Fruit fly (Drosophila melanogaster) whole organism: ENCODE results near the gene Rpp14b.

Source experiments
- CG8478 ChIP-seq: fragments of >200 bp; optimal IDR thresholded peaks from 2 replicates; lab custom pipeline; 2018; ENCODE audit warnings: inconsistent platforms
- Dll ChIP-seq: fragments of >200 bp; optimal IDR thresholded peaks from 2 replicates; lab custom pipeline; 2017
- EcR ChIP-seq, 2 experiments: fragments of >200 bp; optimal IDR thresholded peaks; 2 replicates each; lab custom pipeline; 2017; ENCODE audit warnings: missing biosample characterization in 2 of 2, missing genetic modification characterization in 2 of 2, missing genetic modification reagents in 2 of 2
- pan ChIP-seq: fragments of >200 bp; optimal IDR thresholded peaks from 2 replicates; lab custom pipeline; 2017
- psq ChIP-seq: fragments of >200 bp; optimal IDR thresholded peaks from 2 replicates; lab custom pipeline; 2017
- usp ChIP-seq: fragments of >200 bp; optimal IDR thresholded peaks from 2 replicates; lab custom pipeline; 2017; ENCODE audit warnings: missing biosample characterization, missing genetic modification characterization, mixed read lengths

Gene Rpp14b

dm6 chr3R:30100325-30100975 is 44.7 kb downstream of the Rpp14b start:
- TF ChIP-seq CG8478 (no peak), psq (lab: Kevin White, UChicago) (no peak), usp (GFP tag; lab: Kevin White, UChicago) (no peak), Dll (lab: Kevin White, UChicago) (no peak), pan (lab: Kevin White, UChicago) (no peak), EcR (GFP tag; optimal IDR thresholded peaks at IDR 0.05; lab: Kevin White, UChicago) (no peak)

DNA sequence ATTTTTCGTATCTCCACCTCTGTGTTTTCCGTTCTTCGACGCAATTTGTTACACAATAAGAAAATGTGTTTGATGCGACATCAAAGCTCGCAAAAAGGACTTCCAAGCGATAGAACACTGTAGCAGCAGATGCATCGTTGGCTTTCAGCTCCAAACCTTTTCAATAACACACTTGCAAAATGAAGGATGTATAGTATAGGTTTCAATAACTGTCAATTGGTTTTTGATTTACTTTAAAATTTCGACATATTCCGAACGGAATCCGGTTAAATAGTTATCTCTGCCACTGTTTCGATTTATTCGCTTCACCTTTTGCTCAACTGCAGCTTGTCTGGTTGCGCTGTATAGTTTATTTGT is 45.2 kb downstream of the Rpp14b start:
- TF ChIP-seq CG8478, result no peak
- no peak for TF ChIP-seq usp (GFP tag; lab: Kevin White, UChicago)
- TF ChIP-seq psq (lab: Kevin White, UChicago), result no peak
- TF ChIP-seq EcR (GFP tag; optimal IDR thresholded peaks at IDR 0.05; lab: Kevin White, UChicago), result no peak
- TF ChIP-seq pan (lab: Kevin White, UChicago), result no peak
- no peak for TF ChIP-seq Dll (lab: Kevin White, UChicago)

DNA sequence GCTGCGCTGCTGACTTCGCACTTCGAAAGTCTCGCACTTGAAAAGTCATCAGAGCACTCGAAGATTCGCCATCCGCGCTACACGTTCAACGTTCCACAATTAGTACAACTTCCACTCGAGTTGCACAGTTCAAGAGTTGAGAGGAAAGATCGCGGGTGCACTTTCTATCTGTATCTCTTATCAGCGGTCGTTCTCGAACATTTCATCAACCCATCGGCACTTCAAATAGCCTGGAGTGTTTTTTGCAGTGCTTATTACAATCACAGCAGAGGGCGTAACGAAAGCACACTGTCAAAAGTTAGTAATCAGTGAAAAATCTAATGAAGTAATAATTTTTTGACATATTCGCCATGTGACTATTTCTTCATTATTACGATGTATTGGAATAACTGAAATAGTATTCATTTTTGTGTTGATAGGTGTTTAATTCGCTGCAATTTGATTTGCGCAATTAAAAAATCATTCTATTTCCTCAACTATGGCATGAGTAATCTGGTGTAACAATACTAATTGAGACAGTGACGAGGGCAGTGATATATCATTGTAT is 45.7 kb downstream of the Rpp14b start:
- no peak for TF ChIP-seq CG8478
- TF ChIP-seq psq (lab: Kevin White, UChicago), result no peak
- no peak for TF ChIP-seq pan (lab: Kevin White, UChicago)
- no peak for TF ChIP-seq Dll (lab: Kevin White, UChicago)
- no peak for TF ChIP-seq EcR (GFP tag; optimal IDR thresholded peaks at IDR 0.05; lab: Kevin White, UChicago)
- no peak for TF ChIP-seq usp (GFP tag; lab: Kevin White, UChicago)

DNA sequence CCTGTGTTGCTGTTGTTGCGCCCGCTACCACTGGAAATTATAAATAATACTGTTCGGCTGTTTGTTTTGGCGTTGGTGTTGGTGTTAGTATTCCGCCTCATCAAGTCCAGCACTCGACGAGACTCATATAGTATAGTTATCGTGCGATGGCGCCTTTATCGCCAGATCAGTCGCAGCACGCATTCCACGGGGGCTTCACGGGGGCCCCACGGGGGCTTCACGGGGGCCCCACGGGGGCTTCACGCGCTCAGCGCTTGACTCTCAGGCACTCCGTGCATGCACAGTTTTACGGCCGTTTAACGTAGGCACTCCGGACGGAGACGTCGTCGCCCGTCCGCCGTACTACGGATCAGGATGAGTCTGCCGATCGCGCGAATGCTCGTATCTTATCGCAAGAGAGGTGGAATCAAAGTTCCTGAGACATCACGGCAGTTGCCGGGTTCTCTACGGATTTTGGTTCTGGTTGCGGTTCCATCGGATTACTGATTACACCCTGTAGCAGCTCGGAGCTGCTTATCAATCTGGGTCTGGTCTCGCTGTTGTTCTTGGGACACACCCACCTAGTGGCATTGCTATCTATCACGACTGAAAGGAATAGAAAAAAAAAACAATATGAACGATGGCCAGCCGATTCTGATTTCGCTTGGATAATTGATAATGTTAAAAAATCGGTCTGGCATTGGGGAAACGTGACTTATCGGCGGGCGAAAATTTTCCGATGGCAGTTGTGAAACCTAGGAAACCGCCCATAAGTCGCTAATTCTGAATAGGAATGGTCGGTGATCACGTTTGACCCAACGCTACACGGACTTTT is 47.3 kb downstream of the Rpp14b start:
- no peak for TF ChIP-seq Dll (lab: Kevin White, UChicago)
- no peak for TF ChIP-seq pan (lab: Kevin White, UChicago)

DNA sequence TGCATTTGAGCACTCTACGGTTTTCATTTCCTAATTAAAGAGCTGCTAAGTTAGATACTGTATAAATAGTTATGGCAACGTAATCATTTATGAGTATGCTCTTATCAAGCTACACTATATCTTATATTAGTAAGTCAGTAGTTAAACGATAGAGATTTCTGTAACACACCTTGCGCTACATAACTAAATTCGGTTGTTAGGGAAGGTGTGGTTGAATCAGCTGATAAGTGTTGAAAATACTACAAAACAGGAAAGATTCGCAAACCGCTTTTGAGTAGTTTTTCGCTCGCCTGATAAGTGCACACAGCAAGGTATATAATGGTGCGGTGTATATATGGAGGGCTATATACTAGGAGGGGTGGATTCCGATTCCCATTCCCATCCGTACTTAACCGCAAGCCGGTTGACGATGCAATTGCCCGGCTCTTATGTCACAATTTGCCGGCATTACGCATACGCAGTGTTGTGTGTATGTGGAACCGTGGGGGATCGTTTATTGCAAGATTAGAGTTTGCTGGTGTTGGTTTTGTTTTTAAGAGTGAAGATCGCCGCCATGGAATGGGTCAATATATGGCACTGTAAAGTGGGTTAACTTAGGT is 49.3 kb downstream of the Rpp14b start:
- TF ChIP-seq CG8478 (no peak), Dll (lab: Kevin White, UChicago) (no peak), pan (lab: Kevin White, UChicago) (no peak), EcR (GFP tag; optimal IDR thresholded peaks at IDR 0.05; lab: Kevin White, UChicago) (no peak), psq (lab: Kevin White, UChicago) (no peak), usp (GFP tag; lab: Kevin White, UChicago) (no peak)

DNA sequence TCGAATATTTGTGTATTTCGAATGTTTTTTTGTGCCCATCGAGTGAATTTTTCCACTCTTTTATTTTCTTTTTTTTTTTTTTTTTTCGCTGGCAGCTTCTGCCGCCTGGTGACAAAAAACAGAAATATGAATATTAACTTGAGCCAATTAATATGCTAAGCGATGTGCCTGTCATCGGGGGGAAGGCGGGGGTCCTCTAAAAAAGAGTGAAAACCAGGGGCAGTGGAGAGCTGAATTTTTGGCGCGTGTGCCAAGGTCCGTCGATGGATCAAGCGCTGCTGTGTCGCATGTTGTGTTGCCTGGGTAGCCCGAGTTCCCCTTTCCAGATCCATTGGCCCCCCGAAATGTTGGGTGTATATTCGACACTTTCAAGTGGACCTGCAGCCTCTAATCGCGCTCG is 50.1 kb downstream of the Rpp14b start:
- TF ChIP-seq Dll (lab: Kevin White, UChicago) (no peak), EcR (GFP tag; optimal IDR thresholded peaks at IDR 0.05; lab: Kevin White, UChicago) (no peak), pan (lab: Kevin White, UChicago) (no peak), usp (GFP tag; lab: Kevin White, UChicago) (no peak), psq (lab: Kevin White, UChicago) (no peak), CG8478 (no peak)
